Fruit fly (Drosophila melanogaster): ENCODE measurements around the gene CG14285.

CG14285 gene

DNA sequence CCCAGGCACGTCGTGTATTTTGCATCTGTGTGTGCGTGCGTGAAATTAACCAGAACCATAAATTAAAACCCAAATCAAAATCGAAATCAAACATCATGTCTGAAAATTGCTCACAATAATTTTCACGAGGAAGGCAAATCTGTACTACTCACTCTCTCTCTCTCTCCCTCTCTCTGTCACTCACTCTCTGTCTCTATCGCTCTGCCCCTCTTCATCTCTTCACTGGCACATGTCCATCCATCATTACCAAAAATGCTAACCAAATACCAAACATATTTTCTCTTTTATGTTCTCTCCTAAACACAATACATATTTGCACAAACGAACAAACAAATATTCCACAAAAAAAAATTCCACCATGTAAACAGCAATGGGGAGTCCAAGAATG lies 9.5 kb upstream of the CG14285 start:
- TF ChIP-seq fru (GFP tag; optimal IDR thresholded peaks at IDR 0.05) = no peak
- no peak for TF ChIP-seq Vsx2 (GFP tag; optimal IDR thresholded peaks at IDR 0.05; ENCODE audit: partially characterized antibody)
- TF ChIP-seq Mio (GFP tag; optimal IDR thresholded peaks at IDR 0.05) = no peak
- no peak for TF ChIP-seq ey (GFP tag; optimal IDR thresholded peaks at IDR 0.05)
- no peak for TF ChIP-seq psq (GFP tag; optimal IDR thresholded peaks at IDR 0.05)
- no peak for TF ChIP-seq jim (GFP tag; optimal IDR thresholded peaks at IDR 0.05)
- no peak for TF ChIP-seq Dif (GFP tag; optimal IDR thresholded peaks at IDR 0.05; ENCODE audit: partially characterized antibody)
- TF ChIP-seq Hr78 (GFP tag; optimal IDR thresholded peaks at IDR 0.05) = no peak
- TF ChIP-seq rgr (GFP tag; optimal IDR thresholded peaks at IDR 0.05) = no peak
- no peak for TF ChIP-seq CG32264 (GFP tag; optimal IDR thresholded peaks at IDR 0.05)
- no peak for TF ChIP-seq HLH106 (tag; optimal IDR thresholded peaks at IDR 0.05)
- TF ChIP-seq OdsH (GFP tag; optimal IDR thresholded peaks at IDR 0.05) = no peak
- no peak for TF ChIP-seq h (GFP tag; optimal IDR thresholded peaks at IDR 0.05)
- TF ChIP-seq GATAd (GFP tag; optimal IDR thresholded peaks at IDR 0.05) = no peak
- TF ChIP-seq dsf (GFP tag; optimal IDR thresholded peaks at IDR 0.05; ENCODE audit: borderline replicate concordance) = no peak

DNA sequence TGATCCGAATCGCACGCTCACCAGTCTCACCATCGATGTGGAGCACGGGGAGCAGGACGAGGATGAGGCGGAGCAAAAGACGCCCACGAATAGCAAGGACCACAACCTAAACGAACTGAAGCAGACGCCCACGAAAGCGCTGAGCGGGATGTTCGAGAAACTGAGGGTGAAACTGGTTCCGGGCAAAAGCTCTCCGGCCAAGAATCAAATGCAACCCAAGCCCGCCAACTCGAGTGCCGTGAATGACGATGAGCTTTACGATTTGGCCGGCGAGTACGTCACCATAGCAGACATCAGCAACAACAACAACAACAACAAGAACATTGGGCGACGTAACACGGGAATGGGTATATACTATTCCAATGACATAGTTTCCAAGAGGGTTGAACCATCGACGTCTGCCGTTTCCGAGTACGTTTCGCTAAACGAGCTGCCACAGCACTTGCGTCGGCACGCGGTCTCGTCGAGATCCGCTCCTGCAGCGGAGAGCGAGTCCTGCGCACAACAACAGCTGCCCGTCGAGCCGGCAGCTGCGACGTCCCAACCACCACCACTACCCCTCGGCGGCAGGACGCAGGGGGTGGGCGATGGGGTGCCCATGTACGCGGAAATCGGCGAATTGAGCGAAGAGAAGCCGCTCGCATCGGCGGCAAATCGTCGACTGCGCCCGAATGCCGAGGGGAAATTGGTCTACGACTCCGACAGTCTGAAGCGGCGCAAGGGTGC lies 7.4 kb upstream of the CG14285 start:
- TF ChIP-seq brk (GFP tag; optimal IDR thresholded peaks at IDR 0.05) (no peak), woc (GFP tag; optimal IDR thresholded peaks at IDR 0.05) (no peak), sage (GFP tag; optimal IDR thresholded peaks at IDR 0.05) (no peak), dl (GFP tag; optimal IDR thresholded peaks at IDR 0.05; ENCODE audit: insufficient read depth in 1 of 2, partially characterized antibody in 2 of 2) (no peak), Jra (GFP tag; optimal IDR thresholded peaks at IDR 0.05) (no peak), Hnf4 (GFP tag; optimal IDR thresholded peaks at IDR 0.05) (no peak), Myc (optimal IDR thresholded peaks at IDR 0.05) (no peak), GATAd (GFP tag; optimal IDR thresholded peaks at IDR 0.05) (no peak), CG9705 (GFP tag; optimal IDR thresholded peaks at IDR 0.05) (no peak), Rel (GFP tag; optimal IDR thresholded peaks at IDR 0.05) (no peak), Rel (tag; optimal IDR thresholded peaks at IDR 0.05) (no peak), rgr (GFP tag; optimal IDR thresholded peaks at IDR 0.05) (no peak), usp (GFP tag; optimal IDR thresholded peaks at IDR 0.05) (no peak), HLH106 (tag; optimal IDR thresholded peaks at IDR 0.05) (no peak), N (GFP tag; optimal IDR thresholded peaks at IDR 0.05) (no peak)

DNA sequence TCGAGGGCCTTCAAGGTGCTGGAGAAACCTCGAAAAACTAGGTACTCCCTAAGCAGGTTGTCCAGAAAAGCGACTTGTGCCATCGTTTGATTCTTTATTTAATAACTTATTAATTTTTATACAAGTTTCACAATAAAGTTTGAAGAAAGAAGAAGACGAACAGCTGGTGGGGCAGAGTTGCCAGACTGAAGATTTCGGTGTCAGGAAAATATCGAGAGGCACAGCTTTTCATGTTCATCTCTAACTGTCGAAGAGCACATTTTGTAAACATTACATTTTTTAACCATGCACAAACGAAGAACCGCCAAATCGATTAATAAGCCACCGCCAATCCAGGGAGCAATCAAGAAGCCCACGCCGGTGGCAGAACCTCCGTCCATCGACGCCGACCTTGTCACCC lies 1.0 kb upstream of the CG14285 start, which contains the start of the genes CG6005 and CG14286:
Gene CG6005 (minus strand): TSS at position 169 of the 400 bp plus-strand sequence.
Gene CG14286 (plus strand): TSS at position 231 of the 400 bp plus-strand sequence.
- TF ChIP-seq CG9705 (GFP tag; optimal IDR thresholded peaks at IDR 0.05) (no peak), OdsH (GFP tag; optimal IDR thresholded peaks at IDR 0.05) (peak; percentile 47), br (GFP tag; optimal IDR thresholded peaks at IDR 0.05) (peak; percentile 46), CrebA (GFP tag; optimal IDR thresholded peaks at IDR 0.05; ENCODE audit: borderline replicate concordance) (no peak), Hr83 (GFP tag; optimal IDR thresholded peaks at IDR 0.05; ENCODE audit: poor library complexity, severe bottlenecking) (peak; percentile 73), sv (GFP tag; optimal IDR thresholded peaks at IDR 0.05) (peak; percentile 41), fru (GFP tag; optimal IDR thresholded peaks at IDR 0.05) (peak; percentile 39), GATAd (GFP tag; optimal IDR thresholded peaks at IDR 0.05) (no peak), lola (GFP tag; optimal IDR thresholded peaks at IDR 0.05) (no peak), rgr (GFP tag; optimal IDR thresholded peaks at IDR 0.05) (peak; percentile 66), Sp1 (GFP tag; optimal IDR thresholded peaks at IDR 0.05) (peak; percentile 2), h (GFP tag; optimal IDR thresholded peaks at IDR 0.05) (peak; percentile 49), foxo (GFP tag; optimal IDR thresholded peaks at IDR 0.05) (peak in 1 of 2 experiments; percentile 67), ey (GFP tag; optimal IDR thresholded peaks at IDR 0.05) (peak; percentile 49), HLH106 (tag; optimal IDR thresholded peaks at IDR 0.05) (peak; percentile 17), Vsx2 (GFP tag; optimal IDR thresholded peaks at IDR 0.05; ENCODE audit: partially characterized antibody) (no peak), psq (GFP tag; optimal IDR thresholded peaks at IDR 0.05) (peak; percentile 26), woc (GFP tag; optimal IDR thresholded peaks at IDR 0.05) (no peak)

Measured in whole organism, wandering third instar larva.